Worm (Caenorhabditis elegans) whole organism, L2 larva: Measurements from ENCODE around the gene C49C8.5.

ENCODE experiments used
- alr-1 ChIP-seq: fragments of 150-350 bp; optimal IDR thresholded peaks from 2 replicates; lab custom pipeline; 2014; ENCODE audit warnings: missing biosample characterization, missing genetic modification characterization
- skn-1 ChIP-seq: sonication (generic microtip); optimal IDR thresholded peaks from 2 replicates; lab custom pipeline; 2017; ENCODE audit warnings: missing biosample characterization, missing genetic modification characterization

ce11 chrIV:8687605-8688191 is 34.2 kb upstream of the C49C8.5 start, which contains the start of gene snrp-3:
- TF ChIP-seq alr-1 (tag; lab: Kevin White, UChicago), result no peak
- no peak for TF ChIP-seq skn-1 (tag; lab: Kevin White, UChicago)
